Fruit fly (Drosophila melanogaster): ENCODE data around the gene Osi10a.

dm6 chr3R:6268657-6269056, 4.9 kb downstream of the Osi10a start, which contains the start of gene Osi11:
- TF ChIP-seq EcR (GFP tag; optimal IDR thresholded peaks at IDR 0.05) (no peak), CG8478 (optimal IDR thresholded peaks at IDR 0.05) (no peak), usp (GFP tag; optimal IDR thresholded peaks at IDR 0.05) (no peak), psq (optimal IDR thresholded peaks at IDR 0.05) (no peak)
